Worm (Caenorhabditis elegans) whole organism, L4 larva: ENCODE results near the gene lgc-5.

Experiments used
- ces-1 ChIP-seq: fragments of 150-350 bp; sonication (generic microtip); optimal IDR thresholded peaks from 4 replicates; lab custom pipeline; 2014; ENCODE audit warnings: missing biosample characterization, missing genetic modification reagents, missing genetic modification characterization
- nhr-11 ChIP-seq: fragments of 150-350 bp; optimal IDR thresholded peaks from 2 replicates; lab custom pipeline; 2014; ENCODE audit warnings: missing biosample characterization, missing genetic modification characterization
- nhr-237 ChIP-seq: sonication (generic microtip); optimal IDR thresholded peaks from 2 replicates; lab custom pipeline; 2017; ENCODE audit warnings: missing biosample characterization, missing genetic modification characterization
- nhr-42 ChIP-seq: fragments of 200-800 bp; sonication (Bioruptor generic); IDR thresholded peaks from 2 replicates; pipeline ENCODE4 v1.3.6; 2022; ENCODE audit warnings: missing genetic modification characterization, missing compliant biosample characterization
- pha-4 ChIP-seq, 2 experiments: fragments of 150-350 bp in 1 of 2; fragments of 200-800 bp in 1 of 2; sonication (Bioruptor generic) in 1 of 2; IDR thresholded peaks in 1 of 2; optimal IDR thresholded peaks in 1 of 2; 2 replicates each; pipeline versions ENCODE4 v1.3.6 to Lab custom; 2014 to 2022; ENCODE audit warnings: missing genetic modification characterization in 2 of 2, missing genetic modification reagents in 2 of 2, missing biosample characterization in 1 of 2, missing compliant biosample characterization in 1 of 2
- zag-1 ChIP-seq: fragments of 150-350 bp; optimal IDR thresholded peaks from 2 replicates; lab custom pipeline; 2014; ENCODE audit warnings: missing biosample characterization, missing genetic modification characterization
- ztf-11 ChIP-seq: fragments of 150-350 bp; optimal IDR thresholded peaks from 2 replicates; lab custom pipeline; 2014; ENCODE audit warnings: missing biosample characterization, missing genetic modification characterization

ce11 chrIV:8347051-8347450 is 4.6 kb downstream of the lgc-5 start, which contains the start of the genes F17E9.18 and F17E9.15:
- TF ChIP-seq nhr-42 (GFP tag; lab: Robert Waterston, UW) (no peak), ztf-11 (no peak), pha-4 (GFP tag; IDR thresholded peaks at IDR 0.05; lab: Robert Waterston, UW) (no peak), pha-4 (tag; optimal IDR thresholded peaks at IDR 0.05; lab: Kevin White, UChicago) (no peak), ces-1 (no peak), zag-1 (tag; lab: Kevin White, UChicago) (no peak), nhr-237 (no peak), nhr-11 (tag; lab: Kevin White, UChicago) (no peak)
